Worm (Caenorhabditis elegans): ENCODE measurements around the gene col-37.

DNA sequence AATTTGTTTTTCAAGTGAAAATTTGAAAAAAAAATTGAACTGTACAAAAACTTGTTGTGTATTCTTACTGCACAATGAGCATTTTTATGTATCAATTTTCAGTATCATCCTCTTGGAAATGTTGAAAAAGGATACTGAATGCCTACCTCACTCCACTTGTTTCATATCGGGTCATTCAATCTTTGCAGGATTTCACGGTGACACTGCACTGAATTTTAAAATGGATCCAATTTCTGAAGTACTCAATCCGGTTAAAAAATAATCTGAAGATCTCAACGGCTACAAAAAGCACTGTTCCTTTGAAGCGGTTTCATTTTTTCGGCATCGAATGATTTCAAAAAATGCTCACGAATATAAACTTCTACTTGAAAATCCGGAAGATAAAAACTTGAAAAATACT is 29.6 kb downstream of the col-37 start:
- TF ChIP-seq mls-2 (tag; optimal IDR thresholded peaks at IDR 0.05) = no peak
- TF ChIP-seq ztf-11 (tag; optimal IDR thresholded peaks at IDR 0.05) = no peak
- TF ChIP-seq nhr-12 (tag; optimal IDR thresholded peaks at IDR 0.05) = no peak
- TF ChIP-seq mep-1 (tag; optimal IDR thresholded peaks at IDR 0.05) = no peak
- no peak for TF ChIP-seq cnd-1 (tag; optimal IDR thresholded peaks at IDR 0.05)
- no peak for TF ChIP-seq ceh-39 (tag; optimal IDR thresholded peaks at IDR 0.05)
- TF ChIP-seq elt-3 (tag; optimal IDR thresholded peaks at IDR 0.05) = no peak
- no peak for TF ChIP-seq nhr-76 (tag; optimal IDR thresholded peaks at IDR 0.05)
- TF ChIP-seq unc-39 (tag; optimal IDR thresholded peaks at IDR 0.05) = no peak
- no peak for TF ChIP-seq ces-1 (GFP tag; optimal IDR thresholded peaks at IDR 0.05)
- TF ChIP-seq unc-120 (tag; optimal IDR thresholded peaks at IDR 0.05; ENCODE audit: poor library complexity, severe bottlenecking) = no peak
- TF ChIP-seq flh-1 (GFP tag; optimal IDR thresholded peaks at IDR 0.05) = no peak
